Worm (Caenorhabditis elegans) whole organism, young adult: Measurements from ENCODE around the gene W01D2.3.

Experiments used
- B0035.1 ChIP-seq: sonication (generic microtip); optimal IDR thresholded peaks from 2 replicates; lab custom pipeline; 2016; ENCODE audit warnings: missing genetic modification characterization, mild to moderate bottlenecking, missing compliant biosample characterization, missing genotype, missing genetic modification reagents
- C06A6.2 ChIP-seq: fragments of 200-800 bp; sonication (Bioruptor generic); conservative IDR thresholded peaks from 2 replicates; pipeline ENCODE4 v1.3.6; 2022; ENCODE audit warnings: missing genetic modification characterization, missing compliant biosample characterization
- F10E7.11 ChIP-seq: sonication (generic microtip); optimal IDR thresholded peaks from 2 replicates; lab custom pipeline; 2017; ENCODE audit warnings: mild to moderate bottlenecking, missing genetic modification characterization, moderate library complexity, missing compliant biosample characterization
- F22D6.2 ChIP-seq: sonication (generic microtip); optimal IDR thresholded peaks from 2 replicates; lab custom pipeline; 2016; ENCODE audit warnings: mild to moderate bottlenecking, missing genetic modification characterization, missing compliant biosample characterization
- F23B12.7 ChIP-seq: sonication (generic microtip); optimal IDR thresholded peaks from 2 replicates; lab custom pipeline; 2017; ENCODE audit warnings: missing genetic modification characterization, mild to moderate bottlenecking, missing compliant biosample characterization, antibody characterized with exemption, moderate library complexity; ENCODE audit not compliant: insufficient read depth
- F39B2.1 ChIP-seq: fragments of 200-800 bp; sonication (Bioruptor generic); IDR thresholded peaks from 2 replicates; pipeline ENCODE4 v1.3.6; 2022; ENCODE audit warnings: missing genetic modification reagents, missing genetic modification characterization, missing compliant biosample characterization
- F49E8.2 ChIP-seq: sonication (generic microtip); optimal IDR thresholded peaks from 3 replicates; lab custom pipeline; 2017; ENCODE audit warnings: missing genetic modification characterization, mild to moderate bottlenecking, missing compliant biosample characterization, antibody characterized with exemption, moderate library complexity; ENCODE audit not compliant: insufficient read depth
- F52B5.7 ChIP-seq: sonication (generic microtip); optimal IDR thresholded peaks from 2 replicates; lab custom pipeline; 2016; ENCODE audit warnings: mild to moderate bottlenecking, missing genetic modification characterization, missing compliant biosample characterization
- F55B11.4 ChIP-seq: sonication (generic microtip); optimal IDR thresholded peaks from 2 replicates; lab custom pipeline; 2016; ENCODE audit warnings: missing compliant biosample characterization, missing genetic modification characterization, borderline replicate concordance; ENCODE audit not compliant: insufficient read depth
- T07F8.4 ChIP-seq: sonication (generic microtip); optimal IDR thresholded peaks from 2 replicates; lab custom pipeline; 2016; ENCODE audit warnings: mild to moderate bottlenecking, missing genetic modification characterization, moderate library complexity, missing compliant biosample characterization
- T26A5.8 ChIP-seq: sonication (generic microtip); optimal IDR thresholded peaks from 2 replicates; lab custom pipeline; 2016; ENCODE audit warnings: missing genetic modification characterization, missing compliant biosample characterization
- Y53F4B.3 ChIP-seq: fragments of 200-800 bp; sonication (Bioruptor generic); IDR thresholded peaks from 2 replicates; pipeline ENCODE4 v1.3.6; 2022; ENCODE audit warnings: missing genetic modification reagents, missing genetic modification characterization, missing compliant biosample characterization
- Y53G8AR.9 ChIP-seq: fragments of 200-800 bp; sonication (Bioruptor generic); conservative IDR thresholded peaks from 2 replicates; pipeline ENCODE4 v1.3.6; 2022; ENCODE audit warnings: missing genetic modification reagents, missing genetic modification characterization, missing compliant biosample characterization
- Y67H2A.10 ChIP-seq: fragments of 200-800 bp; sonication (Bioruptor generic); conservative IDR thresholded peaks from 2 replicates; pipeline ENCODE4 v1.3.6; 2022; ENCODE audit warnings: missing genetic modification reagents, missing genetic modification characterization, missing compliant biosample characterization
- Y95B8A.8 ChIP-seq: fragments of 200-800 bp; sonication (Bioruptor generic); IDR thresholded peaks from 2 replicates; pipeline ENCODE4 v1.3.6; 2022; ENCODE audit warnings: missing genetic modification reagents, missing genetic modification characterization, missing compliant biosample characterization
- akir-1 ChIP-seq: fragments of 200-800 bp; sonication (Bioruptor generic); optimal IDR thresholded peaks from 2 replicates; lab custom pipeline; 2018; ENCODE audit warnings: mild to moderate bottlenecking, missing genetic modification characterization, moderate library complexity, missing compliant biosample characterization
- aptf-3 ChIP-seq: fragments of 200-800 bp; sonication (Bioruptor generic); IDR thresholded peaks from 2 replicates; pipeline ENCODE4 v1.3.6; 2022; ENCODE audit warnings: missing genetic modification characterization, missing compliant biosample characterization
- bed-2 ChIP-seq: fragments of 200-800 bp; sonication (Bioruptor generic); IDR thresholded peaks from 2 replicates; pipeline ENCODE4 v1.3.6; 2022; ENCODE audit warnings: missing genetic modification reagents, missing genetic modification characterization, missing compliant biosample characterization
- ceh-27 ChIP-seq: fragments of 200-800 bp; sonication (Bioruptor generic); optimal IDR thresholded peaks from 2 replicates; lab custom pipeline; 2018; ENCODE audit warnings: mild to moderate bottlenecking, missing genetic modification characterization, moderate library complexity, missing compliant biosample characterization
- ceh-40 ChIP-seq: fragments of 200-800 bp; sonication (Bioruptor generic); IDR thresholded peaks from 2 replicates; pipeline ENCODE4 v1.3.6; 2022; ENCODE audit warnings: missing genetic modification characterization, missing compliant biosample characterization
- ceh-58 ChIP-seq: fragments of 200-800 bp; sonication (Bioruptor generic); IDR thresholded peaks from 2 replicates; pipeline ENCODE4 v1.3.6; 2022; ENCODE audit warnings: missing genetic modification characterization, missing compliant biosample characterization
- ceh-91 ChIP-seq: fragments of 200-800 bp; sonication (Bioruptor generic); IDR thresholded peaks from 2 replicates; pipeline ENCODE4 v1.3.6; 2022; ENCODE audit warnings: missing genetic modification reagents, missing genetic modification characterization, missing compliant biosample characterization
- efl-1 ChIP-seq: fragments of 150-350 bp; optimal IDR thresholded peaks from 2 replicates; lab custom pipeline; 2014; ENCODE audit warnings: missing biosample characterization, missing genetic modification reagents, missing genetic modification characterization
- egl-44 ChIP-seq: fragments of 200-800 bp; sonication (Bioruptor generic); IDR thresholded peaks from 2 replicates; pipeline ENCODE4 v1.3.6; 2022; ENCODE audit warnings: missing genetic modification reagents, missing genetic modification characterization, missing compliant biosample characterization
- fkh-3 ChIP-seq: sonication (generic microtip); optimal IDR thresholded peaks from 2 replicates; lab custom pipeline; 2016; ENCODE audit warnings: mild to moderate bottlenecking, missing genetic modification characterization, missing compliant biosample characterization
- hmg-1.2 ChIP-seq: fragments of 200-800 bp; sonication (Bioruptor generic); IDR thresholded peaks from 2 replicates; pipeline ENCODE4 v1.3.6; 2022; ENCODE audit warnings: missing genetic modification reagents, missing genetic modification characterization, missing compliant biosample characterization
- hrde-1 ChIP-seq: sonication (generic microtip); optimal IDR thresholded peaks from 2 replicates; lab custom pipeline; 2016; ENCODE audit warnings: missing genetic modification characterization, mild to moderate bottlenecking, missing compliant biosample characterization, moderate library complexity, missing genotype, missing genetic modification reagents, borderline replicate concordance
- hsf-1 ChIP-seq: fragments of 200-800 bp; sonication (Bioruptor generic); IDR thresholded peaks from 2 replicates; pipeline ENCODE4 v1.3.6; 2022; ENCODE audit warnings: missing genetic modification reagents, missing genetic modification characterization, missing compliant biosample characterization
- let-607 ChIP-seq, 2 experiments: fragments of 200-800 bp in 1 of 2; sonication (Bioruptor generic) in 1 of 2; sonication (generic microtip) in 1 of 2; optimal IDR thresholded peaks; 2 replicates each; lab custom pipeline; 2016 to 2018; ENCODE audit warnings: mild to moderate bottlenecking in 2 of 2, missing compliant biosample characterization in 2 of 2, missing genetic modification characterization in 2 of 2, moderate library complexity in 2 of 2, missing genotype in 1 of 2
- lin-35 ChIP-seq, 3 experiments: fragments of 150-350 bp in 2 of 3; sonication (generic microtip) in 1 of 3; optimal IDR thresholded peaks; 2 replicates each; lab custom pipeline; 2014 to 2018; ENCODE audit warnings: missing biosample characterization in 3 of 3, missing genetic modification characterization in 3 of 3, missing genetic modification reagents in 3 of 3
- lin-40 ChIP-seq: sonication (generic microtip); optimal IDR thresholded peaks from 2 replicates; lab custom pipeline; 2016; ENCODE audit warnings: missing genetic modification characterization, mild to moderate bottlenecking, missing compliant biosample characterization, missing genotype, missing genetic modification reagents
- lsl-1 ChIP-seq: fragments of 200-800 bp; sonication (Bioruptor generic); optimal IDR thresholded peaks from 2 replicates; lab custom pipeline; 2018; ENCODE audit warnings: mild to moderate bottlenecking, missing genetic modification characterization, moderate library complexity, missing compliant biosample characterization
- madf-10 ChIP-seq: sonication (generic microtip); optimal IDR thresholded peaks from 2 replicates; lab custom pipeline; 2016; ENCODE audit warnings: mild to moderate bottlenecking, missing genetic modification characterization, missing compliant biosample characterization
- madf-6 ChIP-seq: fragments of 200-800 bp; sonication (Bioruptor generic); IDR thresholded peaks from 2 replicates; pipeline ENCODE4 v1.3.6; 2022; ENCODE audit warnings: missing genetic modification reagents, missing genetic modification characterization, missing compliant biosample characterization
- mxl-1 ChIP-seq: sonication (generic microtip); optimal IDR thresholded peaks from 2 replicates; lab custom pipeline; 2016; ENCODE audit warnings: missing genetic modification characterization, missing compliant biosample characterization
- nhr-120 ChIP-seq: fragments of 200-800 bp; sonication (Bioruptor generic); IDR thresholded peaks from 2 replicates; pipeline ENCODE4 v1.3.6; 2022; ENCODE audit warnings: missing genetic modification characterization, missing compliant biosample characterization
- nhr-80 ChIP-seq: sonication (generic microtip); optimal IDR thresholded peaks from 2 replicates; lab custom pipeline; 2016; ENCODE audit warnings: missing genetic modification characterization, missing compliant biosample characterization
- pbrm-1 ChIP-seq: fragments of 200-800 bp; sonication (Bioruptor generic); IDR thresholded peaks from 2 replicates; pipeline ENCODE4 v1.3.6; 2022; ENCODE audit warnings: missing genetic modification reagents, missing genetic modification characterization, missing compliant biosample characterization
- pha-4 ChIP-seq: fragments of 150-350 bp; sonication (generic microtip); optimal IDR thresholded peaks from 2 replicates; lab custom pipeline; 2014; ENCODE audit warnings: missing biosample characterization, missing genetic modification reagents, missing genetic modification characterization
- repo-1 ChIP-seq: sonication (generic microtip); optimal IDR thresholded peaks from 2 replicates; lab custom pipeline; 2017; ENCODE audit warnings: mild to moderate bottlenecking, missing genetic modification characterization, missing compliant biosample characterization
- rpc-1 ChIP-seq, 2 experiments: fragments of 150-350 bp in 1 of 2; sonication (generic microtip) in 1 of 2; optimal IDR thresholded peaks; 2 replicates each; lab custom pipeline; 2014 to 2018; ENCODE audit warnings: missing biosample characterization in 1 of 2, missing genetic modification characterization in 1 of 2, missing genetic modification reagents in 1 of 2, missing genotype in 1 of 2
- sea-2 ChIP-seq: fragments of 200-800 bp; sonication (Bioruptor generic); IDR thresholded peaks from 2 replicates; pipeline ENCODE4 v1.3.6; 2022; ENCODE audit warnings: missing genetic modification characterization, missing compliant biosample characterization
- snpc-3.4 ChIP-seq: sonication (generic microtip); optimal IDR thresholded peaks from 2 replicates; lab custom pipeline; 2017; ENCODE audit warnings: missing genetic modification characterization, mild to moderate bottlenecking, missing compliant biosample characterization, antibody characterized with exemption, moderate library complexity, missing genotype, missing genetic modification reagents
- sptf-2 ChIP-seq: fragments of 200-800 bp; sonication (Bioruptor generic); optimal IDR thresholded peaks from 2 replicates; lab custom pipeline; 2018; ENCODE audit warnings: mild to moderate bottlenecking, missing genetic modification characterization, missing compliant biosample characterization
- tlf-1 ChIP-seq: fragments of 200-800 bp; sonication (Bioruptor generic); optimal IDR thresholded peaks from 2 replicates; lab custom pipeline; 2018; ENCODE audit warnings: mild to moderate bottlenecking, missing genetic modification characterization, missing compliant biosample characterization
- unc-130 ChIP-seq: sonication (generic microtip); optimal IDR thresholded peaks from 2 replicates; lab custom pipeline; 2016; ENCODE audit warnings: missing genetic modification reagents, missing genetic modification characterization, missing compliant biosample characterization
- xnd-1 ChIP-seq: sonication (generic microtip); optimal IDR thresholded peaks from 2 replicates; lab custom pipeline; 2016; ENCODE audit warnings: missing genotype, missing genetic modification reagents, missing genetic modification characterization, missing compliant biosample characterization
- ztf-22 ChIP-seq: fragments of 200-800 bp; sonication (Bioruptor generic); optimal IDR thresholded peaks from 2 replicates; lab custom pipeline; 2018; ENCODE audit warnings: mild to moderate bottlenecking, missing genetic modification characterization, moderate library complexity, missing compliant biosample characterization
- ztf-6 ChIP-seq: fragments of 200-800 bp; sonication (Bioruptor generic); IDR thresholded peaks from 2 replicates; pipeline ENCODE4 v1.3.6; 2022; ENCODE audit warnings: missing genetic modification reagents, missing genetic modification characterization, missing compliant biosample characterization

Gene W01D2.3

DNA sequence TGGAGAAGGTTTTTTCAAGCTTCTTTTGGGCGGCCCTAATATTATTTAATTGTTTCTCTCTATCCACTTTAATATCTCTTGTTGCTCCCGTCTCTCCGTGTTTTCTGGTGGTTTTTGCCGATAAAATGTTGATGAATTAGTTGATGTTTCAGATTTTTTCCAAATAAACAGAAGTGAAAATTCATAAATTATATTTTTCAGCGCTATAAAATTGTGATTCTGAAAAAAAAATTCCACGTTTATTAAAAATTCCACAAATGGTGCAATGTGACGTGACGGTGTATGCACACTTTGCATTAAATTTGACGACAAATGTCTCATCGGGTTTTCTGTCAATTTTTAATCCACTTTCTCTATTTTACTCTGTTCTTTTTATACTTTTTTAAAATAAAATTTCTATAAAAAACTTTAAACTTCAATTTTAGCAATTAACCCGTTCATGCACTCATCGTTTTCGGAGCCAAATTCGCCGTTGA lies 6.0 kb downstream of the W01D2.3 start, which contains the start of gene tbc-20 (continued):
- TF ChIP-seq T07F8.4 = no peak
- TF ChIP-seq Y53F4B.3 (GFP tag; lab: Robert Waterston, UW) = no peak
- TF ChIP-seq sptf-2 = no peak
- peak; percentile 12 for TF ChIP-seq unc-130 (GFP tag; lab: Kevin White, UChicago)
- TF ChIP-seq T26A5.8 = no peak
- no peak for TF ChIP-seq bed-2 (GFP tag; lab: Robert Waterston, UW)
- no peak for TF ChIP-seq F52B5.7 (tag; lab: Kevin White, UChicago)
- no peak for TF ChIP-seq akir-1
- no peak for TF ChIP-seq F23B12.7 (tag; lab: Kevin White, UChicago)
- TF ChIP-seq Y67H2A.10 (GFP tag; lab: Robert Waterston, UW) = no peak
- peak; percentile 38 for TF ChIP-seq hmg-1.2 (GFP tag; lab: Robert Waterston, UW)
- TF ChIP-seq madf-6 (GFP tag; lab: Robert Waterston, UW) = peak; percentile 76
- TF ChIP-seq sea-2 (GFP tag; lab: Robert Waterston, UW) = no peak
- TF ChIP-seq ceh-91 (GFP tag; lab: Robert Waterston, UW) = no peak
- peak; percentile 56 for TF ChIP-seq snpc-3.4 (tag; lab: Kevin White, UChicago)
- no peak for TF ChIP-seq ztf-6
- TF ChIP-seq lin-40 = peak; percentile 6
- TF ChIP-seq egl-44 (GFP tag; lab: Robert Waterston, UW) = no peak
- TF ChIP-seq F22D6.2 (tag; lab: Kevin White, UChicago) = no peak
- TF ChIP-seq lsl-1 (GFP tag; lab: Kevin White, UChicago) = peak; percentile 48
- no peak for TF ChIP-seq F55B11.4
- no peak for TF ChIP-seq nhr-120 (GFP tag; lab: Robert Waterston, UW)
- TF ChIP-seq C06A6.2 (GFP tag; lab: Robert Waterston, UW) = no peak
- TF ChIP-seq xnd-1 = peak; percentile 56
- TF ChIP-seq ceh-58 (GFP tag; lab: Robert Waterston, UW) = no peak
- no peak for TF ChIP-seq ceh-27 (GFP tag; lab: Kevin White, UChicago)
- TF ChIP-seq Y53G8AR.9 (GFP tag; lab: Robert Waterston, UW) = no peak
- TF ChIP-seq fkh-3 (tag; lab: Kevin White, UChicago) = no peak
- no peak for TF ChIP-seq mxl-1 (tag; lab: Kevin White, UChicago)
- no peak for TF ChIP-seq madf-10 (tag; lab: Kevin White, UChicago)
- TF ChIP-seq efl-1 (GFP tag; lab: Kevin White, UChicago) = peak; percentile 40
- no peak for TF ChIP-seq pbrm-1 (GFP tag; lab: Robert Waterston, UW)
- TF ChIP-seq F10E7.11 (tag; lab: Kevin White, UChicago) = no peak
- TF ChIP-seq pha-4 (tag; lab: Kevin White, UChicago) = no peak
- no peak for TF ChIP-seq ztf-22 (GFP tag; lab: Kevin White, UChicago)
- no peak for TF ChIP-seq F39B2.1 (GFP tag; lab: Robert Waterston, UW)
- TF ChIP-seq aptf-3 = no peak
- peak in 1 of 3 experiments; percentile 28 for TF ChIP-seq lin-35 (GFP tag; optimal IDR thresholded peaks at IDR 0.05; lab: Kevin White, UChicago)
- TF ChIP-seq nhr-80 (tag; lab: Kevin White, UChicago) = no peak
- TF ChIP-seq repo-1 (tag; lab: Kevin White, UChicago) = no peak
- TF ChIP-seq rpc-1 (optimal IDR thresholded peaks at IDR 0.05; lab: Kevin White, UChicago) = no peak
- TF ChIP-seq rpc-1 (tag; optimal IDR thresholded peaks at IDR 0.05; lab: Kevin White, UChicago) = no peak
- TF ChIP-seq B0035.1 (tag; lab: Kevin White, UChicago) = no peak
- TF ChIP-seq ceh-40 (GFP tag; lab: Robert Waterston, UW) = no peak
- no peak for TF ChIP-seq Y95B8A.8 (GFP tag; lab: Robert Waterston, UW)
- peak; percentile 38 for TF ChIP-seq hrde-1 (tag; lab: Kevin White, UChicago)
- TF ChIP-seq F49E8.2 = no peak
- peak in 1 of 2 experiments; percentile 32 for TF ChIP-seq let-607 (tag; optimal IDR thresholded peaks at IDR 0.05; lab: Kevin White, UChicago)
- no peak for TF ChIP-seq tlf-1 (GFP tag; lab: Kevin White, UChicago)
- no peak for TF ChIP-seq hsf-1 (GFP tag; lab: Robert Waterston, UW)
